Worm (Caenorhabditis elegans): ENCODE data around the gene srd-17.

DNA sequence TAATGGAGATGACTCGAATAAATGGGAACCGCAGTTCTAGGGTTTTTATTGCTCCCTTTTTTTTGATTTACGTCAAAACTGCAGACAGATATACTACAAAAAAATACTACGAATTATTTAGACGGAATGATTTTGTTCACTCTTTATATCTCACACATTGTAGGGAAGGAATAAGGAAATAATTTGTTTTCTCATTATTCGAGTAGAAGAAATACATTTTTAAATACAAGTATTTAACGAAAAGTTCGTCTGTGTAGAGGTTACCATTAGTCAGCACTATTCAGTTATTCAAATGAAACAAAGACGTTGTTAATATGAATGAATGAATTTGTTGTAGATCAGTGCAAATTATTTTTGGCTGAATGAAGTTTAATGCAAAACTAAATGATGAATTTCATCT is 5.8 kb downstream of the srd-17 start, which contains the start of gene srd-18:
- no peak for TF ChIP-seq flt-1 (GFP tag; IDR thresholded peaks at IDR 0.05)
- no peak for TF ChIP-seq ama-1 (optimal IDR thresholded peaks at IDR 0.05)
- no peak for TF ChIP-seq scrt-1 (GFP tag; IDR thresholded peaks at IDR 0.05)
- no peak for TF ChIP-seq B0310.2 (tag; optimal IDR thresholded peaks at IDR 0.05)
- TF ChIP-seq hmg-4 (GFP tag; optimal IDR thresholded peaks at IDR 0.05): no peak
- no peak for TF ChIP-seq hnd-1 (tag; optimal IDR thresholded peaks at IDR 0.05)

All from whole organism, early embryonic.